Fruit fly (Drosophila melanogaster): Measurements from ENCODE around the gene Ref1.

Ref1 gene

DNA sequence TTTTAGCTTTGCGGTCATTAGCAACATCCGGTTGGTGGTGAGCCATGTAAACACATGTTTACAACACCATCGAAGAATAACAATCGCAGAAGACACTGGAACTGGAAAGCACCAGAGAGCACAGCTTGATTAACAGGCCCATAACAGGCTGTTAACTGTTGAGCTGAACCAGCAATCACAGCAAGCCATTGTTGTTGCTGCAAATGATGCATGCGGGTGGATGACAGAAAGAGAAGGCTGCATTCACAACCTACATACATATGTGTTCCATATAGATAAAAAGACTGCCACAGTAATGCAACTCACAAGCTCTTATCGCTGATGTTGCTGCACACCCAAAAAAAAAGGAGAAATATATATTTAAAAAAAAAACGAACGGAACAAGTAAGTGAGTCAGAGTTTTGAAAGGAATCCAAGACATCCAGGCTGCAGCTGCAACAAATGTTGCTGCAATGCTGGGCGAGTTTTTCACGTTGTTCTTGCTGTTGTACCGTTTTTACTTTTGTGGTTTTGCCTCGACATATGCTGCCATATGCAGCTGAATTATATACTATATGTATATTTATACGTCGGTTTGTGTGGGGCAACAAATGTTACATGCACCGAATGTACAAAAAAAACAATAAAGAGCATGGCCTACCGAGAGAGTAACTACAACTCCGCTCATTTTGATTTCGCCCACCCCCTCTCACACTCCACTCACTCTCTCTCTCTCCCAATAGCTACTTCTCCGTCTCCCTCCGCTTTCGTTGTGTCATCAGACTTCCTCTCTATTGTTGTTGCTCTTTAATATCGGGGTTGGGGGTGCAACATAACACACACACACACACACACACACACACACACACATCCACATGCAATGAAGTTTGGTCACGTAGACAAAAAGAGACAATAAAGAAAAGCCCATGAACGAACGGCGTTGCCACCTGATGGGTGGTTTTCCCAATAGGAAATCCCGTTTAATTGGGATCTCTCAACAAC is 23.0 kb upstream of the Ref1 start (continued):
- peak; percentile 41; the same call in 2 of the 4 replicates for TF ChIP-seq Dll (GFP tag; IDR thresholded peaks at IDR 0.05; ENCODE audit: partially characterized antibody)
- TF ChIP-seq aop (GFP tag; IDR thresholded peaks at IDR 0.05) = no peak
- TF ChIP-seq corto (GFP tag; optimal IDR thresholded peaks at IDR 0.05) = peak; percentile 4
- TF ChIP-seq dmrt11E (tag; optimal IDR thresholded peaks at IDR 0.05) = no peak
- no peak for TF ChIP-seq Abd-B (GFP tag; optimal IDR thresholded peaks at IDR 0.05)
- TF ChIP-seq CG4328 (GFP tag; optimal IDR thresholded peaks at IDR 0.05) = no peak
- TF ChIP-seq CG4360 (GFP tag; IDR thresholded peaks at IDR 0.05) = peak; percentile 91
- no peak for TF ChIP-seq Gsc (GFP tag; IDR thresholded peaks at IDR 0.05)
- TF ChIP-seq sens-2 (GFP tag; IDR thresholded peaks at IDR 0.05) = peak; percentile 60
- no peak for TF ChIP-seq hkb (optimal IDR thresholded peaks at IDR 0.05)
- peak; percentile 23; the same call in 1 of the 2 replicates for TF ChIP-seq hkb (GFP tag; IDR thresholded peaks at IDR 0.05)
- TF ChIP-seq CG17912 (GFP tag; optimal IDR thresholded peaks at IDR 0.05) = no peak
- no peak; the same call in 2 of the 3 replicates for TF ChIP-seq CG6791 (GFP tag; IDR thresholded peaks at IDR 0.05; ENCODE audit: partially characterized antibody)
- TF ChIP-seq NC2α (GFP tag; optimal IDR thresholded peaks at IDR 0.05) = no peak
- TF ChIP-seq CG13424 (tag; optimal IDR thresholded peaks at IDR 0.05) = no peak
- TF ChIP-seq Nf-YA (GFP tag; IDR thresholded peaks at IDR 0.05) = no peak
- no peak for TF ChIP-seq h (optimal IDR thresholded peaks at IDR 0.05)
- no peak for TF ChIP-seq Dek (tag; optimal IDR thresholded peaks at IDR 0.05)
- no peak for TF ChIP-seq grau (tag; optimal IDR thresholded peaks at IDR 0.05)
- no peak for TF ChIP-seq CG7928 (GFP tag; optimal IDR thresholded peaks at IDR 0.05)
- no peak for TF ChIP-seq Doc3 (GFP tag; IDR thresholded peaks at IDR 0.05; ENCODE audit: partially characterized antibody)
- TF ChIP-seq sima (GFP tag; optimal IDR thresholded peaks at IDR 0.05) = no peak
- TF ChIP-seq bcd (GFP tag; optimal IDR thresholded peaks at IDR 0.05) = no peak
- TF ChIP-seq CG10209 (GFP tag; optimal IDR thresholded peaks at IDR 0.05) = no peak
- no peak for TF ChIP-seq repo (GFP tag; optimal IDR thresholded peaks at IDR 0.05)
- peak; percentile 17 for TF ChIP-seq stwl (tag; optimal IDR thresholded peaks at IDR 0.05)
- no peak for TF ChIP-seq eyg (GFP tag; optimal IDR thresholded peaks at IDR 0.05)
- TF ChIP-seq Nf-YC (tag; optimal IDR thresholded peaks at IDR 0.05) = no peak
- TF ChIP-seq ham (GFP tag; IDR thresholded peaks at IDR 0.05) = no peak
- TF ChIP-seq Lim3 (GFP tag; IDR thresholded peaks at IDR 0.05) = no peak
- no peak for TF ChIP-seq chif (GFP tag; optimal IDR thresholded peaks at IDR 0.05)
- TF ChIP-seq gem (tag; optimal IDR thresholded peaks at IDR 0.05) = no peak
- TF ChIP-seq dmrt99B (tag; optimal IDR thresholded peaks at IDR 0.05) = peak; percentile 4
- no peak for TF ChIP-seq CG8478 (optimal IDR thresholded peaks at IDR 0.05)
- no peak for TF ChIP-seq CG2712 (tag; optimal IDR thresholded peaks at IDR 0.05)
- TF ChIP-seq CG16813 (GFP tag; IDR thresholded peaks at IDR 0.05; ENCODE audit: partially characterized antibody) = no peak
- TF ChIP-seq CG30431 (GFP tag; optimal IDR thresholded peaks at IDR 0.05) = no peak
- no peak for TF ChIP-seq phol (tag; optimal IDR thresholded peaks at IDR 0.05)
- TF ChIP-seq Doc2 (GFP tag; IDR thresholded peaks at IDR 0.05) = no peak
- TF ChIP-seq vnd (GFP tag; IDR thresholded peaks at IDR 0.05; ENCODE audit: partially characterized antibody) = no peak
- 0 out of 3 replicates have a peak, but pooled peaks have one; percentile 9 for TF ChIP-seq so (GFP tag; IDR thresholded peaks at IDR 0.05)
- TF ChIP-seq Camta (GFP tag; optimal IDR thresholded peaks at IDR 0.05) = no peak
- TF ChIP-seq pzg (GFP tag; optimal IDR thresholded peaks at IDR 0.05) = no peak
- TF ChIP-seq pho (GFP tag; optimal IDR thresholded peaks at IDR 0.05) = no peak
- TF ChIP-seq fu2 (GFP tag; optimal IDR thresholded peaks at IDR 0.05) = no peak
- no peak for TF ChIP-seq lov (optimal IDR thresholded peaks at IDR 0.05)
- no peak for TF ChIP-seq lov (GFP tag; IDR thresholded peaks at IDR 0.05)
- TF ChIP-seq unc-4 (GFP tag; IDR thresholded peaks at IDR 0.05; ENCODE audit: partially characterized antibody) = no peak
- TF ChIP-seq ewg (GFP tag; optimal IDR thresholded peaks at IDR 0.05) = peak; percentile 44
- TF ChIP-seq eve (GFP tag; optimal IDR thresholded peaks at IDR 0.05) = no peak

All from whole organism, embryonic.